Fruit fly (Drosophila melanogaster) whole organism, embryonic: ENCODE results near the gene CG6709.

Source experiments
- B-H2 ChIP-seq: fragments of 200-800 bp; sonication (Bioruptor generic); optimal IDR thresholded peaks from 2 replicates; lab custom pipeline; 2018; ENCODE audit warnings: missing biosample characterization, mild to moderate bottlenecking, missing genetic modification characterization
- BEAF-32 ChIP-seq: fragments of 200-800 bp; sonication (Bioruptor generic); optimal IDR thresholded peaks from 3 replicates; lab custom pipeline; 2017; ENCODE audit warnings: missing biosample characterization, missing genetic modification characterization, mild to moderate bottlenecking, moderate library complexity, missing genetic modification reagents
- CG11093 ChIP-seq: fragments of 200-800 bp; sonication (Bioruptor generic); IDR thresholded peaks from 3 replicates; pipeline ENCODE4 v1.3.6; 2022; ENCODE audit warnings: missing biosample characterization, missing genetic modification characterization
- CG11247 ChIP-seq: fragments of 200-800 bp; sonication (Bioruptor generic); IDR thresholded peaks from 2 replicates; pipeline ENCODE4 v1.3.6; 2022; ENCODE audit warnings: missing biosample characterization, missing genetic modification characterization
- CG11695 ChIP-seq: fragments of 200-800 bp; sonication (Bioruptor generic); IDR thresholded peaks from 3 replicates; pipeline ENCODE4 v1.3.6; 2022; ENCODE audit warnings: missing biosample characterization, missing genetic modification characterization
- CG14441 ChIP-seq: fragments of 200-800 bp; sonication (Bioruptor generic); IDR thresholded peaks from 2 replicates; pipeline ENCODE4 v1.3.6; 2022; ENCODE audit warnings: missing biosample characterization, missing genetic modification characterization
- CG15514 ChIP-seq: fragments of 200-800 bp; sonication (Bioruptor generic); optimal IDR thresholded peaks from 3 replicates; lab custom pipeline; 2017; ENCODE audit warnings: missing biosample characterization, missing genetic modification characterization, mild to moderate bottlenecking, moderate library complexity, missing genetic modification reagents
- CG16779 ChIP-seq: fragments of 200-800 bp; sonication (Bioruptor generic); IDR thresholded peaks from 2 replicates; pipeline ENCODE4 v1.3.6; 2022; ENCODE audit warnings: missing biosample characterization, missing genetic modification characterization
- CG1792 ChIP-seq: fragments of 200-800 bp; sonication (Bioruptor generic); optimal IDR thresholded peaks from 2 replicates; lab custom pipeline; 2016; ENCODE audit warnings: missing biosample characterization, missing genetic modification characterization
- CG18476 ChIP-seq: fragments of 200-800 bp; sonication (Bioruptor generic); optimal IDR thresholded peaks from 2 replicates; lab custom pipeline; 2016; ENCODE audit warnings: missing biosample characterization, mild to moderate bottlenecking, missing genetic modification characterization
- CG18764 ChIP-seq: fragments of 200-800 bp; sonication (Bioruptor generic); optimal IDR thresholded peaks from 3 replicates; lab custom pipeline; 2016; ENCODE audit warnings: missing biosample characterization, missing genetic modification characterization
- CG2120 ChIP-seq: fragments of 200-800 bp; sonication (Bioruptor generic); optimal IDR thresholded peaks from 3 replicates; lab custom pipeline; 2016; ENCODE audit warnings: missing biosample characterization, missing genetic modification characterization
- CG31224 ChIP-seq: fragments of 200-800 bp; sonication (Bioruptor generic); IDR thresholded peaks from 2 replicates; pipeline ENCODE4 v1.3.6; 2022; ENCODE audit warnings: missing biosample characterization, missing genetic modification characterization
- CG34376 ChIP-seq: fragments of 200-800 bp; sonication (Bioruptor generic); optimal IDR thresholded peaks from 2 replicates; lab custom pipeline; 2018; ENCODE audit warnings: missing biosample characterization, mild to moderate bottlenecking, missing genetic modification characterization
- CG3995 ChIP-seq: fragments of 200-800 bp; sonication (Bioruptor generic); optimal IDR thresholded peaks from 3 replicates; lab custom pipeline; 2016; ENCODE audit warnings: missing biosample characterization, missing genetic modification characterization
- CG4707 ChIP-seq: fragments of 200-800 bp; sonication (Bioruptor generic); optimal IDR thresholded peaks from 2 replicates; lab custom pipeline; 2018; ENCODE audit warnings: missing biosample characterization, mild to moderate bottlenecking, missing genetic modification characterization, moderate library complexity
- CG4854 ChIP-seq: fragments of 200-800 bp; sonication (Bioruptor generic); optimal IDR thresholded peaks from 2 replicates; lab custom pipeline; 2016; ENCODE audit warnings: missing biosample characterization, missing genetic modification characterization, inconsistent platforms
- CG5180 ChIP-seq: fragments of 200-800 bp; sonication (Bioruptor generic); optimal IDR thresholded peaks from 3 replicates; lab custom pipeline; 2017; ENCODE audit warnings: missing biosample characterization, missing genetic modification characterization, mild to moderate bottlenecking, moderate library complexity, missing genetic modification reagents
- CG5245 ChIP-seq: fragments of 200-800 bp; sonication (Bioruptor generic); optimal IDR thresholded peaks from 3 replicates; lab custom pipeline; 2016; ENCODE audit warnings: missing biosample characterization, missing genetic modification characterization
- CG6765 ChIP-seq: fragments of 200-800 bp; sonication (Bioruptor generic); optimal IDR thresholded peaks from 3 replicates; lab custom pipeline; 2017; ENCODE audit warnings: missing biosample characterization, mild to moderate bottlenecking, missing genetic modification characterization
- CG9727 ChIP-seq: fragments of 200-800 bp; sonication (Bioruptor generic); optimal IDR thresholded peaks from 3 replicates; lab custom pipeline; 2017; ENCODE audit warnings: missing biosample characterization, mild to moderate bottlenecking, missing genetic modification characterization
- Dbx ChIP-seq: fragments of 200-800 bp; sonication (Bioruptor generic); IDR thresholded peaks from 3 replicates; pipeline ENCODE4 v1.3.6; 2022; ENCODE audit warnings: missing biosample characterization, missing genetic modification characterization
- Dref ChIP-seq: fragments of 200-800 bp; sonication (Bioruptor generic); IDR thresholded peaks from 2 replicates; pipeline ENCODE4 v1.3.6; 2022; ENCODE audit warnings: missing biosample characterization, missing genetic modification characterization
- Eip74EF ChIP-seq, 2 experiments: fragments of 200-800 bp in 1 of 2; fragments of >200 bp in 1 of 2; sonication (Bioruptor generic) in 1 of 2; optimal IDR thresholded peaks; 2 replicates each; lab custom pipeline; 2017 to 2019; ENCODE audit warnings: missing biosample characterization in 2 of 2, missing genetic modification characterization in 2 of 2, mild to moderate bottlenecking in 1 of 2, moderate library complexity in 1 of 2
- MESR4 ChIP-seq: fragments of 200-800 bp; sonication (Bioruptor generic); optimal IDR thresholded peaks from 2 replicates; lab custom pipeline; 2018; ENCODE audit warnings: missing biosample characterization, mild to moderate bottlenecking, missing genetic modification characterization, moderate library complexity
- Mad ChIP-seq: fragments of 200-800 bp; sonication (Bioruptor generic); optimal IDR thresholded peaks from 2 replicates; lab custom pipeline; 2016; ENCODE audit warnings: missing biosample characterization, missing genetic modification characterization
- Neu2 ChIP-seq: fragments of 200-800 bp; sonication (Bioruptor generic); optimal IDR thresholded peaks from 3 replicates; lab custom pipeline; 2016; ENCODE audit warnings: missing biosample characterization, missing genetic modification characterization, borderline replicate concordance
- ac ChIP-seq: fragments of 200-800 bp; sonication (Bioruptor generic); optimal IDR thresholded peaks from 3 replicates; lab custom pipeline; 2017; ENCODE audit warnings: missing biosample characterization, mild to moderate bottlenecking, missing genetic modification characterization
- al ChIP-seq: fragments of 200-800 bp; sonication (Bioruptor generic); IDR thresholded peaks from 2 replicates; pipeline ENCODE4 v1.3.6; 2022; ENCODE audit warnings: missing biosample characterization, missing genetic modification characterization
- bab2 ChIP-seq: fragments of 200-800 bp; sonication (Bioruptor generic); optimal IDR thresholded peaks from 2 replicates; lab custom pipeline; 2016; ENCODE audit warnings: missing biosample characterization, missing genetic modification characterization
- bigmax ChIP-seq: fragments of 200-800 bp; sonication (Bioruptor generic); optimal IDR thresholded peaks from 2 replicates; lab custom pipeline; 2018; ENCODE audit warnings: missing biosample characterization, mild to moderate bottlenecking, missing genetic modification characterization
- br ChIP-seq: fragments of >200 bp; optimal IDR thresholded peaks from 2 replicates; lab custom pipeline; 2017
- cad ChIP-seq: fragments of >200 bp; optimal IDR thresholded peaks from 2 replicates; lab custom pipeline; 2017; ENCODE audit warnings: missing biosample characterization, missing genetic modification characterization
- cato ChIP-seq: fragments of 200-800 bp; sonication (Bioruptor generic); optimal IDR thresholded peaks from 2 replicates; lab custom pipeline; 2016; ENCODE audit warnings: missing biosample characterization, missing genetic modification characterization, borderline replicate concordance
- chinmo ChIP-seq: fragments of 200-800 bp; sonication (Bioruptor generic); IDR thresholded peaks from 4 replicates; pipeline ENCODE4 v1.3.6; 2022; ENCODE audit warnings: missing biosample characterization, missing genetic modification characterization; ENCODE audit not compliant: partially characterized antibody
- ind ChIP-seq: fragments of 200-800 bp; sonication (Bioruptor generic); optimal IDR thresholded peaks from 3 replicates; lab custom pipeline; 2016; ENCODE audit warnings: missing biosample characterization, missing genetic modification characterization
- klu ChIP-seq: fragments of 200-800 bp; sonication (Bioruptor generic); IDR thresholded peaks from 2 replicates; pipeline ENCODE4 v1.3.6; 2022; ENCODE audit warnings: missing biosample characterization, missing genetic modification characterization
- lmd ChIP-seq: fragments of 200-800 bp; sonication (Bioruptor generic); IDR thresholded peaks from 2 replicates; pipeline ENCODE4 v1.3.6; 2022; ENCODE audit warnings: missing biosample characterization, missing genetic modification characterization
- nau ChIP-seq: fragments of 200-800 bp; sonication (Bioruptor generic); optimal IDR thresholded peaks from 3 replicates; lab custom pipeline; 2017; ENCODE audit warnings: missing biosample characterization, mild to moderate bottlenecking, missing genetic modification characterization, missing genetic modification reagents
- org-1 ChIP-seq: fragments of 200-800 bp; sonication (Bioruptor generic); optimal IDR thresholded peaks from 2 replicates; lab custom pipeline; 2017; ENCODE audit warnings: missing biosample characterization, missing genetic modification characterization
- pan ChIP-seq, 4 experiments: fragments of >200 bp in 3 of 4; fragments of 200-800 bp in 1 of 4; sonication (Bioruptor generic) in 1 of 4; optimal IDR thresholded peaks in 3 of 4; IDR thresholded peaks in 1 of 4; 2 replicates each; pipeline versions ENCODE4 v1.3.6 to Lab custom; 2017 to 2022; ENCODE audit warnings: missing biosample characterization in 2 of 4, missing genetic modification characterization in 2 of 4, mixed read lengths in 1 of 4
- pfk ChIP-seq: fragments of 200-800 bp; sonication (Bioruptor generic); optimal IDR thresholded peaks from 2 replicates; lab custom pipeline; 2018; ENCODE audit warnings: missing biosample characterization, mild to moderate bottlenecking, missing genetic modification characterization, moderate library complexity
- pros ChIP-seq: fragments of 200-800 bp; sonication (Bioruptor generic); optimal IDR thresholded peaks from 3 replicates; lab custom pipeline; 2019; ENCODE audit warnings: missing biosample characterization, mild to moderate bottlenecking, missing genetic modification characterization, moderate library complexity
- psq ChIP-seq: fragments of 200-800 bp; sonication (Bioruptor generic); optimal IDR thresholded peaks from 2 replicates; lab custom pipeline; 2017; ENCODE audit warnings: missing biosample characterization, missing genetic modification characterization
- rib ChIP-seq: fragments of 200-800 bp; sonication (Bioruptor generic); IDR thresholded peaks from 2 replicates; pipeline ENCODE4 v1.3.6; 2022; ENCODE audit warnings: missing biosample characterization, missing genetic modification characterization
- schlank ChIP-seq: fragments of 200-800 bp; sonication (Bioruptor generic); optimal IDR thresholded peaks from 2 replicates; lab custom pipeline; 2018; ENCODE audit warnings: missing biosample characterization, mild to moderate bottlenecking, missing genetic modification characterization
- tin ChIP-seq: fragments of 200-800 bp; sonication (Bioruptor generic); optimal IDR thresholded peaks from 3 replicates; lab custom pipeline; 2016; ENCODE audit warnings: missing biosample characterization, missing genetic modification characterization
- vvl ChIP-seq: fragments of 200-800 bp; sonication (Bioruptor generic); IDR thresholded peaks from 2 replicates; pipeline ENCODE4 v1.3.6; 2022; ENCODE audit warnings: missing biosample characterization, missing genetic modification characterization
- yki ChIP-seq: fragments of >200 bp; optimal IDR thresholded peaks from 3 replicates; lab custom pipeline; 2018
- z ChIP-seq: fragments of 200-800 bp; sonication (Bioruptor generic); IDR thresholded peaks from 3 replicates; pipeline ENCODE4 v1.3.6; 2022; ENCODE audit warnings: missing biosample characterization, missing genetic modification characterization

CG6709 gene

dm6 chr3L:9888630-9889130 lies 5.9 kb downstream of the CG6709 start, which contains the start of the genes Taf2 and CalpB (continued):
- no peak for TF ChIP-seq MESR4
- no peak for TF ChIP-seq CG3995 (GFP tag; lab: Kevin White, UChicago)
- TF ChIP-seq vvl (GFP tag; lab: Robert Waterston, UW), result peak; percentile 87
- TF ChIP-seq CG4707 (GFP tag; lab: Kevin White, UChicago), result peak; percentile 19
- TF ChIP-seq bigmax (GFP tag; lab: Kevin White, UChicago), result no peak
- TF ChIP-seq CG11695 (GFP tag; lab: Robert Waterston, UW), result peak; percentile 88
- no peak for TF ChIP-seq yki
- no peak for TF ChIP-seq br (lab: Kevin White, UChicago)
- peak; percentile 46 for TF ChIP-seq CG18476
- peak; percentile 36 for TF ChIP-seq CG34376 (GFP tag; lab: Kevin White, UChicago)
- TF ChIP-seq CG18764, result peak; percentile 84
- TF ChIP-seq Mad (GFP tag; lab: Kevin White, UChicago), result peak; percentile 43
- no peak for TF ChIP-seq pros (GFP tag; lab: Kevin White, UChicago)
- TF ChIP-seq CG5180, result no peak
- peak; percentile 59; the same call in 1 of the 2 replicates for TF ChIP-seq CG14441 (GFP tag; lab: Robert Waterston, UW)
- TF ChIP-seq CG16779 (GFP tag; lab: Robert Waterston, UW), result 0 out of 2 replicates have a peak, but pooled peaks have one; percentile 21
- peak; percentile 30 for TF ChIP-seq cato (GFP tag; lab: Kevin White, UChicago)
- TF ChIP-seq al (GFP tag; lab: Robert Waterston, UW), result peak; percentile 69
- TF ChIP-seq ind (GFP tag; lab: Kevin White, UChicago), result peak; percentile 85
- TF ChIP-seq org-1, result peak; percentile 69
- peak; percentile 38 for TF ChIP-seq psq (GFP tag; lab: Kevin White, UChicago)
- no peak for TF ChIP-seq ac (GFP tag; lab: Kevin White, UChicago)
- TF ChIP-seq CG2120 (GFP tag; lab: Kevin White, UChicago), result peak; percentile 82
- TF ChIP-seq bab2 (GFP tag; lab: Kevin White, UChicago), result peak; percentile 29
- no peak for TF ChIP-seq Dref
- TF ChIP-seq CG31224, result peak; percentile 56; the same call in 1 of the 2 replicates
- peak; percentile 89 for TF ChIP-seq CG9727 (GFP tag; lab: Kevin White, UChicago)
- TF ChIP-seq z (GFP tag; lab: Robert Waterston, UW), result no peak
- no peak for TF ChIP-seq pan (optimal IDR thresholded peaks at IDR 0.05; lab: Kevin White, UChicago)
- TF ChIP-seq pan (GFP tag; optimal IDR thresholded peaks at IDR 0.05 in 1 of 2, IDR thresholded peaks at IDR 0.05 in 1 of 2), result peak in 1 of 2 experiments; percentile 77
- TF ChIP-seq BEAF-32 (GFP tag; lab: Kevin White, UChicago), result peak; percentile 34
- no peak for TF ChIP-seq cad (GFP tag; lab: Kevin White, UChicago)
- TF ChIP-seq CG11093, result peak; percentile 62; the same call in 2 of the 3 replicates
- peak; percentile 70; the same call in 1 of the 2 replicates for TF ChIP-seq klu (GFP tag; lab: Robert Waterston, UW)
- no peak for TF ChIP-seq nau
- TF ChIP-seq pfk (GFP tag; lab: Kevin White, UChicago), result no peak
- TF ChIP-seq schlank, result peak; percentile 53
- peak; percentile 86 for TF ChIP-seq lmd (GFP tag; lab: Robert Waterston, UW)
- peak; percentile 75; the same call in 2 of the 3 replicates for TF ChIP-seq Dbx (GFP tag; lab: Robert Waterston, UW)
- TF ChIP-seq rib, result no peak
- TF ChIP-seq CG6765 (GFP tag; lab: Kevin White, UChicago), result peak; percentile 81
- peak; percentile 58; the same call in 1 of the 2 replicates for TF ChIP-seq CG11247 (GFP tag; lab: Robert Waterston, UW)
- no peak for TF ChIP-seq CG1792 (GFP tag; lab: Kevin White, UChicago)
- no peak for TF ChIP-seq Neu2 (GFP tag; lab: Kevin White, UChicago)
- TF ChIP-seq CG5245, result peak; percentile 59
- TF ChIP-seq B-H2, result no peak
- no peak for TF ChIP-seq chinmo
- TF ChIP-seq CG15514 (GFP tag; lab: Kevin White, UChicago), result peak; percentile 74
- peak; percentile 79 for TF ChIP-seq tin
- no peak for TF ChIP-seq Eip74EF (GFP tag; optimal IDR thresholded peaks at IDR 0.05; lab: Kevin White, UChicago)
- TF ChIP-seq CG4854 (GFP tag; lab: Kevin White, UChicago), result no peak
